Worm (Caenorhabditis elegans) whole organism, L3 larva: ENCODE measurements around the gene C50E10.2.
A peak's percentile ranks its signal among the peaks of the same experiment; 100 is the strongest.

Source experiments
- lin-15B ChIP-seq: fragments of 150-350 bp; optimal IDR thresholded peaks from 2 replicates; lab custom pipeline; 2014; ENCODE audit warnings: missing biosample characterization, missing genetic modification characterization
- pha-4 ChIP-seq: fragments of 150-350 bp; optimal IDR thresholded peaks from 2 replicates; lab custom pipeline; 2014; ENCODE audit warnings: missing biosample characterization, missing genetic modification reagents, missing genetic modification characterization
- skn-1 ChIP-seq: fragments of 150-350 bp; optimal IDR thresholded peaks from 2 replicates; lab custom pipeline; 2014; ENCODE audit warnings: missing biosample characterization, missing genetic modification characterization
- tbx-2 ChIP-seq: sonication (generic microtip); optimal IDR thresholded peaks from 2 replicates; lab custom pipeline; 2016; ENCODE audit warnings: mild to moderate bottlenecking, missing genetic modification characterization, missing compliant biosample characterization
- unc-39 ChIP-seq: sonication (generic microtip); optimal IDR thresholded peaks from 4 replicates; lab custom pipeline; 2017; ENCODE audit warnings: missing biosample characterization, missing genetic modification characterization
- ztf-11 ChIP-seq: fragments of 150-350 bp; optimal IDR thresholded peaks from 2 replicates; lab custom pipeline; 2014; ENCODE audit warnings: missing biosample characterization, missing genetic modification characterization

- TF ChIP-seq unc-39 (tag; lab: Kevin White, UChicago): no peak
- TF ChIP-seq tbx-2 (tag; lab: Kevin White, UChicago): no peak
- no peak for TF ChIP-seq lin-15B (tag; lab: Kevin White, UChicago)
- TF ChIP-seq pha-4 (tag; lab: Kevin White, UChicago): peak; percentile 41
- TF ChIP-seq skn-1 (tag; lab: Kevin White, UChicago): no peak
- no peak for TF ChIP-seq ztf-11 (tag; lab: Kevin White, UChicago)
Observed at ce11 chrII:12352115-12352514, 42.6 kb upstream of the C50E10.2 start, which contains the start of gene ras-1.
